Fruit fly (Drosophila melanogaster): ENCODE measurements around the gene CG42300.

CG42300 gene

DNA sequence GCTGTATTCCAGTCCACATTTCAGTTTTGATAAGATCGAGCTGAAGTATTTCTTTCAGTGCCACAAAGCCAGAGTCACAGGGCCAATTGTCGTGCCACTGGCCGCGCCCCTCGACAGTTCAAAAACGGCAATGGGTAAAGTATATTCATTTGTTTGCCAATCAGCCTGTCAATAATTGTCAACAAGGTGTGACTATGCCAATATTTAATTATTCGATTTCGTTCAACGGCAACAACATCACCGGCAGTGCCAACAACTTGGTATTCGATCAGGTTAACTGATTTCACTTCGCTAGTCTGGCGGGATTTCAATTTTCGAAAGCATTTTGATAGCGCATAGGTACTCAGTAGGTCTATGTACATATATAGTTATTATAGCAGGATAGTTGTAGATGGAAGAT lies 46.6 kb upstream of the CG42300 start (continued):
- TF ChIP-seq nom (GFP tag; optimal IDR thresholded peaks at IDR 0.05) = no peak
- TF ChIP-seq pnt (GFP tag; optimal IDR thresholded peaks at IDR 0.05) = no peak
- TF ChIP-seq al (GFP tag; IDR thresholded peaks at IDR 0.05) = no peak
- TF ChIP-seq CG32532 (GFP tag; IDR thresholded peaks at IDR 0.05) = no peak
- TF ChIP-seq Ravus (GFP tag; IDR thresholded peaks at IDR 0.05) = no peak
- no peak for TF ChIP-seq CG9437 (GFP tag; optimal IDR thresholded peaks at IDR 0.05)
- no peak for TF ChIP-seq chinmo (GFP tag; IDR thresholded peaks at IDR 0.05; ENCODE audit: partially characterized antibody)
- no peak for TF ChIP-seq crp (GFP tag; optimal IDR thresholded peaks at IDR 0.05)
- no peak for TF ChIP-seq zen (tag; optimal IDR thresholded peaks at IDR 0.05)
- TF ChIP-seq CG10431 (GFP tag; optimal IDR thresholded peaks at IDR 0.05) = no peak
- no peak for TF ChIP-seq CG6175 (GFP tag; IDR thresholded peaks at IDR 0.05)
- no peak for TF ChIP-seq dm (GFP tag; optimal IDR thresholded peaks at IDR 0.05)
- no peak for TF ChIP-seq CG13123 (GFP tag; optimal IDR thresholded peaks at IDR 0.05)
- no peak for TF ChIP-seq Doc3 (GFP tag; IDR thresholded peaks at IDR 0.05; ENCODE audit: partially characterized antibody)
- no peak for TF ChIP-seq vfl (GFP tag; optimal IDR thresholded peaks at IDR 0.05)
- no peak for TF ChIP-seq Bdp1 (GFP tag; optimal IDR thresholded peaks at IDR 0.05)
- no peak for TF ChIP-seq CG10654 (GFP tag; optimal IDR thresholded peaks at IDR 0.05)
- TF ChIP-seq CG10147 (GFP tag; optimal IDR thresholded peaks at IDR 0.05) = no peak
- TF ChIP-seq ind (GFP tag; optimal IDR thresholded peaks at IDR 0.05) = no peak
- TF ChIP-seq CG4854 (GFP tag; optimal IDR thresholded peaks at IDR 0.05) = no peak
- no peak for TF ChIP-seq CG30403 (GFP tag; optimal IDR thresholded peaks at IDR 0.05)
- TF ChIP-seq ERR (GFP tag; optimal IDR thresholded peaks at IDR 0.05) = no peak
- TF ChIP-seq CrebB (tag; optimal IDR thresholded peaks at IDR 0.05) = peak; percentile 12
- TF ChIP-seq CG4404 (GFP tag; IDR thresholded peaks at IDR 0.05) = no peak
- TF ChIP-seq CG30020 (tag; optimal IDR thresholded peaks at IDR 0.05) = no peak
- TF ChIP-seq z (GFP tag; IDR thresholded peaks at IDR 0.05) = no peak
- TF ChIP-seq CG2875 (GFP tag; optimal IDR thresholded peaks at IDR 0.05) = no peak
- TF ChIP-seq fd102C (GFP tag; optimal IDR thresholded peaks at IDR 0.05) = no peak
- TF ChIP-seq CG1529 (GFP tag; optimal IDR thresholded peaks at IDR 0.05) = no peak
- TF ChIP-seq CG6689 (GFP tag; IDR thresholded peaks at IDR 0.05) = no peak
- TF ChIP-seq unc-4 (GFP tag; IDR thresholded peaks at IDR 0.05; ENCODE audit: partially characterized antibody) = no peak
- no peak for TF ChIP-seq Nf-YB (GFP tag; optimal IDR thresholded peaks at IDR 0.05)
- TF ChIP-seq chm (GFP tag; IDR thresholded peaks at IDR 0.05) = no peak
- no peak for TF ChIP-seq nerfin-2 (GFP tag; IDR thresholded peaks at IDR 0.05; ENCODE audit: partially characterized antibody)
- peak; percentile 12 for TF ChIP-seq CG1603 (tag; optimal IDR thresholded peaks at IDR 0.05)
- TF ChIP-seq pan (optimal IDR thresholded peaks at IDR 0.05) = no peak
- no peak for TF ChIP-seq pan (GFP tag; optimal IDR thresholded peaks at IDR 0.05 in 1 of 2, IDR thresholded peaks at IDR 0.05 in 1 of 2)
- no peak for TF ChIP-seq D19B (GFP tag; optimal IDR thresholded peaks at IDR 0.05)
- TF ChIP-seq esg (GFP tag; conservative IDR thresholded peaks at IDR 0.05) = no peak
- no peak for TF ChIP-seq salm (tag; optimal IDR thresholded peaks at IDR 0.05)
- TF ChIP-seq Asciz (GFP tag; optimal IDR thresholded peaks at IDR 0.05) = peak; percentile 10
- no peak for TF ChIP-seq Fer2 (tag; optimal IDR thresholded peaks at IDR 0.05)
- TF ChIP-seq C15 (GFP tag; IDR thresholded peaks at IDR 0.05) = no peak
- TF ChIP-seq CG3995 (GFP tag; optimal IDR thresholded peaks at IDR 0.05) = no peak
- TF ChIP-seq CG1602 (GFP tag; optimal IDR thresholded peaks at IDR 0.05) = no peak
- TF ChIP-seq dmrt99B (tag; optimal IDR thresholded peaks at IDR 0.05) = peak; percentile 17
- no peak for TF ChIP-seq sens-2 (GFP tag; IDR thresholded peaks at IDR 0.05)
- TF ChIP-seq Oaz (GFP tag; IDR thresholded peaks at IDR 0.05) = no peak
- no peak for TF ChIP-seq Opbp (GFP tag; IDR thresholded peaks at IDR 0.05; ENCODE audit: partially characterized antibody)
- peak; percentile 6 for TF ChIP-seq CG11504 (tag; optimal IDR thresholded peaks at IDR 0.05)
- TF ChIP-seq sd (tag; optimal IDR thresholded peaks at IDR 0.05) = no peak
- no peak for TF ChIP-seq Ptx1 (GFP tag; IDR thresholded peaks at IDR 0.05)

Measured in whole organism, embryonic.